Fruit fly (Drosophila melanogaster): Measurements from ENCODE around the gene TP53INP.

TP53INP gene

dm6 chr3L:4395501-4396073 is 11.2 kb upstream of the TP53INP start:
- TF ChIP-seq Ets98B (GFP tag; IDR thresholded peaks at IDR 0.05) (no peak), EcR (GFP tag; optimal IDR thresholded peaks at IDR 0.05) (no peak), CG34367 (tag; optimal IDR thresholded peaks at IDR 0.05) (no peak), CG4496 (GFP tag; IDR thresholded peaks at IDR 0.05) (no peak), CG12605 (GFP tag; IDR thresholded peaks at IDR 0.05) (no peak), CG8301 (tag; optimal IDR thresholded peaks at IDR 0.05) (peak; percentile 36), gl (tag; optimal IDR thresholded peaks at IDR 0.05) (no peak), fd96Ca (GFP tag; IDR thresholded peaks at IDR 0.05) (no peak), CG17806 (tag; optimal IDR thresholded peaks at IDR 0.05) (no peak), Pif1A (GFP tag; optimal IDR thresholded peaks at IDR 0.05) (peak; percentile 54), CG9948 (tag; optimal IDR thresholded peaks at IDR 0.05) (peak; percentile 30), Snoo (tag; optimal IDR thresholded peaks at IDR 0.05) (peak; percentile 5), CG8159 (tag; optimal IDR thresholded peaks at IDR 0.05) (peak; percentile 29), CG32121 (GFP tag; IDR thresholded peaks at IDR 0.05) (no peak), CG15710 (tag; optimal IDR thresholded peaks at IDR 0.05) (peak; percentile 30), rn (GFP tag; IDR thresholded peaks at IDR 0.05) (no peak), CG13204 (GFP tag; optimal IDR thresholded peaks at IDR 0.05) (no peak), CG14655 (GFP tag; optimal IDR thresholded peaks at IDR 0.05) (peak; percentile 65), D1 (tag; optimal IDR thresholded peaks at IDR 0.05) (no peak), Pif1B (GFP tag; optimal IDR thresholded peaks at IDR 0.05) (no peak), CG10348 (GFP tag; IDR thresholded peaks at IDR 0.05) (no peak)

- no peak for TF ChIP-seq CG32121 (GFP tag; IDR thresholded peaks at IDR 0.05)
- no peak for TF ChIP-seq CG8159 (tag; optimal IDR thresholded peaks at IDR 0.05)
- no peak for TF ChIP-seq CG17806 (tag; optimal IDR thresholded peaks at IDR 0.05)
- TF ChIP-seq gl (tag; optimal IDR thresholded peaks at IDR 0.05): no peak
- no peak for TF ChIP-seq Pif1A (GFP tag; optimal IDR thresholded peaks at IDR 0.05)
- no peak for TF ChIP-seq CG12605 (GFP tag; IDR thresholded peaks at IDR 0.05)
- TF ChIP-seq Ets98B (GFP tag; IDR thresholded peaks at IDR 0.05): no peak
- no peak for TF ChIP-seq CG15710 (tag; optimal IDR thresholded peaks at IDR 0.05)
- TF ChIP-seq CG9948 (tag; optimal IDR thresholded peaks at IDR 0.05): no peak
- no peak for TF ChIP-seq D1 (tag; optimal IDR thresholded peaks at IDR 0.05)
- TF ChIP-seq CG10348 (GFP tag; IDR thresholded peaks at IDR 0.05): no peak
- TF ChIP-seq CG34367 (tag; optimal IDR thresholded peaks at IDR 0.05): no peak
- TF ChIP-seq CG8301 (tag; optimal IDR thresholded peaks at IDR 0.05): no peak
Measured at dm6 chr3L:4396372-4396771, 10.4 kb upstream of the TP53INP start.

dm6 chr3L:4397137-4397536 is 9.6 kb upstream of the TP53INP start:
- no peak for TF ChIP-seq CG17806 (tag; optimal IDR thresholded peaks at IDR 0.05)
- peak; percentile 67 for TF ChIP-seq CG14655 (GFP tag; optimal IDR thresholded peaks at IDR 0.05)
- peak; percentile 43 for TF ChIP-seq CG8301 (tag; optimal IDR thresholded peaks at IDR 0.05)
- no peak for TF ChIP-seq Ets98B (GFP tag; IDR thresholded peaks at IDR 0.05)
- TF ChIP-seq gl (tag; optimal IDR thresholded peaks at IDR 0.05): no peak
- no peak for TF ChIP-seq rn (GFP tag; IDR thresholded peaks at IDR 0.05)
- TF ChIP-seq CG10348 (GFP tag; IDR thresholded peaks at IDR 0.05): no peak

dm6 chr3L:4397874-4398273 is 8.9 kb upstream of the TP53INP start:
- TF ChIP-seq CG17806 (tag; optimal IDR thresholded peaks at IDR 0.05) (peak; percentile 15), Pif1A (GFP tag; optimal IDR thresholded peaks at IDR 0.05) (peak; percentile 36), gl (tag; optimal IDR thresholded peaks at IDR 0.05) (no peak), CG10348 (GFP tag; IDR thresholded peaks at IDR 0.05) (no peak), CG8301 (tag; optimal IDR thresholded peaks at IDR 0.05) (peak; percentile 77), rn (GFP tag; IDR thresholded peaks at IDR 0.05) (0 out of 2 replicates have a peak, but pooled peaks have one; percentile 27), CG34367 (tag; optimal IDR thresholded peaks at IDR 0.05) (no peak), Ets98B (GFP tag; IDR thresholded peaks at IDR 0.05) (peak; percentile 63), CG14655 (GFP tag; optimal IDR thresholded peaks at IDR 0.05) (peak; percentile 80), Pif1B (GFP tag; optimal IDR thresholded peaks at IDR 0.05) (peak; percentile 15), CG4496 (GFP tag; IDR thresholded peaks at IDR 0.05) (peak; percentile 60; the same call in 2 of the 3 replicates), CG12605 (GFP tag; IDR thresholded peaks at IDR 0.05) (peak; percentile 36; the same call in 1 of the 2 replicates), CG9948 (tag; optimal IDR thresholded peaks at IDR 0.05) (peak; percentile 22), fd96Ca (GFP tag; IDR thresholded peaks at IDR 0.05) (peak; percentile 60; the same call in 2 of the 3 replicates), Snoo (tag; optimal IDR thresholded peaks at IDR 0.05) (no peak)

- TF ChIP-seq CG9948 (tag; optimal IDR thresholded peaks at IDR 0.05) (no peak), CG12605 (GFP tag; IDR thresholded peaks at IDR 0.05) (no peak), D1 (tag; optimal IDR thresholded peaks at IDR 0.05) (no peak), CG15710 (tag; optimal IDR thresholded peaks at IDR 0.05) (no peak), CG10348 (GFP tag; IDR thresholded peaks at IDR 0.05) (no peak), CG32121 (GFP tag; IDR thresholded peaks at IDR 0.05) (no peak), fd96Ca (GFP tag; IDR thresholded peaks at IDR 0.05) (no peak), EcR (GFP tag; optimal IDR thresholded peaks at IDR 0.05) (no peak), Ets98B (GFP tag; IDR thresholded peaks at IDR 0.05) (no peak), CG13204 (GFP tag; optimal IDR thresholded peaks at IDR 0.05) (no peak), gl (tag; optimal IDR thresholded peaks at IDR 0.05) (no peak), Snoo (tag; optimal IDR thresholded peaks at IDR 0.05) (peak; percentile 2), CG4496 (GFP tag; IDR thresholded peaks at IDR 0.05) (0 out of 3 replicates have a peak, but pooled peaks have one; percentile 24), CG8159 (tag; optimal IDR thresholded peaks at IDR 0.05) (peak; percentile 11), CG8301 (tag; optimal IDR thresholded peaks at IDR 0.05) (peak; percentile 6), Pif1A (GFP tag; optimal IDR thresholded peaks at IDR 0.05) (no peak), CG17806 (tag; optimal IDR thresholded peaks at IDR 0.05) (no peak), CG14655 (GFP tag; optimal IDR thresholded peaks at IDR 0.05) (no peak), Pif1B (GFP tag; optimal IDR thresholded peaks at IDR 0.05) (no peak)
Measured at dm6 chr3L:4399905-4400304, 6.8 kb upstream of the TP53INP start.

DNA sequence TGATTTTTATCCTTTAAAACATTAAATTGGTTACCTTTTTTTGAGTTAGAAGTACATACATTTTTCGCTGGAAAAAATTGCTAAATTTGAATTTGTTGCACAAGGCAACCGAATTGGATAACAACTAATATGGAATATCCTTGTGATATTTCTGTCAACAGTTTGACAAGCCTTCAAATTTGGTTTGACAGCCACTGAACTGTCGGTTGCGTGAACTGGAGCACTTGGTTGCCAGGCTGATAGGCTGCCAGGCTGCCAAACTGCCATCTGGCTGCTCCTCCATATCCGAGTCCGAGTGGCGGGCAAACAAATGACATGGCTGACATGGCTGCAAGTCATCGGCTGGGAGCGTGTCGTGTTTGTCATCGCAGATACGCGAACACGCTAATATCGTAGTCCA is 5.5 kb upstream of the TP53INP start:
- TF ChIP-seq CG34367 (tag; optimal IDR thresholded peaks at IDR 0.05): no peak
- no peak for TF ChIP-seq Ets98B (GFP tag; IDR thresholded peaks at IDR 0.05)
- no peak for TF ChIP-seq CG8301 (tag; optimal IDR thresholded peaks at IDR 0.05)
- TF ChIP-seq CG17806 (tag; optimal IDR thresholded peaks at IDR 0.05): no peak
- TF ChIP-seq CG14655 (GFP tag; optimal IDR thresholded peaks at IDR 0.05): no peak
- no peak for TF ChIP-seq CG32121 (GFP tag; IDR thresholded peaks at IDR 0.05)
- no peak for TF ChIP-seq CG8159 (tag; optimal IDR thresholded peaks at IDR 0.05)
- TF ChIP-seq CG4496 (GFP tag; IDR thresholded peaks at IDR 0.05): no peak
- TF ChIP-seq EcR (GFP tag; optimal IDR thresholded peaks at IDR 0.05): no peak
- no peak for TF ChIP-seq Snoo (tag; optimal IDR thresholded peaks at IDR 0.05)
- TF ChIP-seq fd96Ca (GFP tag; IDR thresholded peaks at IDR 0.05): no peak

All from whole organism, pupa.